Fruit fly (Drosophila melanogaster) whole organism, pupa: ENCODE measurements around the gene Mur2B.
A peak's percentile ranks its signal among the peaks of the same experiment; 100 is the strongest.

Experiments
- CG10348 ChIP-seq: fragments of 200-800 bp; sonication (Bioruptor generic); IDR thresholded peaks from 2 replicates; pipeline ENCODE4 v1.3.6; 2022; ENCODE audit warnings: missing biosample characterization, missing genetic modification characterization
- CG12605 ChIP-seq: fragments of 200-800 bp; sonication (Bioruptor generic); IDR thresholded peaks from 2 replicates; pipeline ENCODE4 v1.3.6; 2022; ENCODE audit warnings: missing biosample characterization, missing genetic modification characterization
- CG13204 ChIP-seq: fragments of 200-800 bp; sonication (Bioruptor generic); optimal IDR thresholded peaks from 2 replicates; lab custom pipeline; 2018; ENCODE audit warnings: missing biosample characterization, mild to moderate bottlenecking, missing genetic modification characterization, moderate library complexity
- CG14655 ChIP-seq: fragments of 200-800 bp; sonication (Bioruptor generic); optimal IDR thresholded peaks from 3 replicates; lab custom pipeline; 2017; ENCODE audit warnings: mild to moderate bottlenecking, missing biosample characterization, missing genetic modification reagents, missing genetic modification characterization
- CG15710 ChIP-seq: fragments of 200-800 bp; sonication (Bioruptor generic); optimal IDR thresholded peaks from 2 replicates; lab custom pipeline; 2018; ENCODE audit warnings: missing biosample characterization, mild to moderate bottlenecking, missing genetic modification characterization, moderate library complexity
- CG17806 ChIP-seq: fragments of 200-800 bp; sonication (Bioruptor generic); optimal IDR thresholded peaks from 2 replicates; lab custom pipeline; 2018; ENCODE audit warnings: missing biosample characterization, mild to moderate bottlenecking, missing genetic modification characterization, moderate library complexity
- CG32121 ChIP-seq: fragments of 200-800 bp; sonication (Bioruptor generic); IDR thresholded peaks from 2 replicates; pipeline ENCODE4 v1.3.6; 2022; ENCODE audit warnings: missing biosample characterization, missing genetic modification characterization
- CG34367 ChIP-seq: fragments of 200-800 bp; sonication (Bioruptor generic); optimal IDR thresholded peaks from 2 replicates; lab custom pipeline; 2018; ENCODE audit warnings: missing biosample characterization, mild to moderate bottlenecking, missing genetic modification characterization
- CG4496 ChIP-seq: fragments of 200-800 bp; sonication (Bioruptor generic); IDR thresholded peaks from 3 replicates; pipeline ENCODE4 v1.3.6; 2022; ENCODE audit warnings: missing biosample characterization, missing genetic modification characterization
- CG8159 ChIP-seq: fragments of 200-800 bp; sonication (Bioruptor generic); optimal IDR thresholded peaks from 3 replicates; lab custom pipeline; 2018; ENCODE audit warnings: missing biosample characterization, mild to moderate bottlenecking, missing genetic modification characterization, moderate library complexity
- CG8301 ChIP-seq: fragments of 200-800 bp; sonication (Bioruptor generic); optimal IDR thresholded peaks from 2 replicates; lab custom pipeline; 2018; ENCODE audit warnings: missing biosample characterization, mild to moderate bottlenecking, missing genetic modification characterization
- CG9948 ChIP-seq: fragments of 200-800 bp; sonication (Bioruptor generic); optimal IDR thresholded peaks from 2 replicates; lab custom pipeline; 2018; ENCODE audit warnings: missing biosample characterization, mild to moderate bottlenecking, missing genetic modification characterization, moderate library complexity
- D1 ChIP-seq: fragments of 200-800 bp; sonication (Bioruptor generic); optimal IDR thresholded peaks from 2 replicates; lab custom pipeline; 2018; ENCODE audit warnings: missing biosample characterization, mild to moderate bottlenecking, missing genetic modification characterization, moderate library complexity
- EcR ChIP-seq: fragments of 200-800 bp; sonication (Bioruptor generic); optimal IDR thresholded peaks from 3 replicates; lab custom pipeline; 2019; ENCODE audit warnings: missing biosample characterization, missing genetic modification characterization, mild to moderate bottlenecking, moderate library complexity, missing genetic modification reagents
- Ets98B ChIP-seq: fragments of 200-800 bp; sonication (Bioruptor generic); IDR thresholded peaks from 2 replicates; pipeline ENCODE4 v1.3.6; 2022; ENCODE audit warnings: missing biosample characterization, missing genetic modification characterization
- Pif1A ChIP-seq: fragments of 200-800 bp; sonication (Bioruptor generic); optimal IDR thresholded peaks from 3 replicates; lab custom pipeline; 2016; ENCODE audit warnings: missing biosample characterization, missing genetic modification characterization
- Pif1B ChIP-seq: fragments of 200-800 bp; sonication (Bioruptor generic); optimal IDR thresholded peaks from 3 replicates; lab custom pipeline; 2016; ENCODE audit warnings: missing biosample characterization, missing genetic modification characterization
- Snoo ChIP-seq: fragments of 200-800 bp; sonication (Bioruptor generic); optimal IDR thresholded peaks from 3 replicates; lab custom pipeline; 2017; ENCODE audit warnings: missing biosample characterization, mild to moderate bottlenecking, missing genetic modification characterization, inconsistent platforms
- fd96Ca ChIP-seq: fragments of 200-800 bp; sonication (Bioruptor generic); IDR thresholded peaks from 3 replicates; pipeline ENCODE4 v1.3.6; 2022; ENCODE audit warnings: missing biosample characterization, missing genetic modification characterization
- gl ChIP-seq: fragments of 200-800 bp; sonication (Bioruptor generic); optimal IDR thresholded peaks from 2 replicates; lab custom pipeline; 2018; ENCODE audit warnings: missing biosample characterization, mild to moderate bottlenecking, missing genetic modification characterization
- rn ChIP-seq: fragments of 200-800 bp; sonication (Bioruptor generic); IDR thresholded peaks from 2 replicates; pipeline ENCODE4 v1.3.6; 2022; ENCODE audit warnings: missing biosample characterization, missing genetic modification characterization

Mur2B gene

DNA sequence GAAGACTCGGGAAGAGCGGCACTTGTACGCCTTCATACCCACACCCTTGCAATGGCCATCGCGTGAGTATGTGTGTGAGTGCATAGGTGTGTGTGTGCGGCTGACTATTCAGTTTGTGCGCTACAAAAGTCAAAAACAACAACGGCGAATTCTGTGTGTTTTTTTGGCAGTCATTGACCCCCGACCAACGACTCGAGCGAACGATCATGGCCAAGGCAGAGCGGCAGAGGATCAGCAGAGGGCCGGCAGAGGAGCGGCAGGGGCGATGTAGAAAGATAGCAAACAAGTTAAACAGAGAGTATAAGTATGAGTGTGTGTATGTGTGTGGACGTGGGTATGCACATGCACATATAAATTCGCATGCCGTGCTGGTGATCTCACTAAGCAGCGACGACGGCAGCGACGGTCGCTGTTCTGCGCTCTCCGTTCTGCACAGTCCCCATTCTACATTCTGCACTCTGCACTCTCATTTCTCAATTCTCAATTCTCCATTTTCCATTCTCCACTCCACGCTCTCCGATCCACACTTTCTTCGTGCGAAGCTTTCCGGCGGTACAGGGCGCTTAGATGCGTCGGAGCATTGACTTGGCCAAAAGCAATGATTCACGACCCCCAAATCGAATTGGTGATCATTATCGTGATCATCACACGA is 90.2 kb downstream of the Mur2B start:
- TF ChIP-seq CG13204 (GFP tag; lab: Kevin White, UChicago) (peak; percentile 70), CG8301 (no peak), EcR (GFP tag; lab: Kevin White, UChicago) (peak; percentile 87), Pif1A (GFP tag; lab: Kevin White, UChicago) (no peak), CG4496 (peak; percentile 26; the same call in 2 of the 3 replicates)

DNA sequence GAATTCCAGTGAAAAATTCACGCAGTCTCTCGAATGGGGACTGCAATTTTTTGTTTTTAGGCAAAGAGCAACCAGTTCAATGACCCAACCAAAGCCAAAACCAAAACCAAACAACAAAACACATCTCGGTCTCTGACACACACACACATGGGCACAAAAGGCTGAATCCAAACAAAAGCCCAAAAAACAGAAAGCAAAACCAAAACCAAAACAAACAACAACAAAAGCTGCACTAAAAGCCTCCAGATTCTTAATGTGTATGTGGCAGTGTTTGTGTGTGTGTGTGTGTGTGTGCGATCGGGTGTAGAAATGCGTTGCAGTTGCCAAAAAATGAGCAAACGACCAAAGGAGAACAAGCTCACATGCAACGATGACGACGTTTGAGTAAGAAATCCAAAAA is 91.5 kb downstream of the Mur2B start:
- no peak for TF ChIP-seq CG32121
- no peak for TF ChIP-seq Ets98B (GFP tag; lab: Robert Waterston, UW)
- TF ChIP-seq CG4496 = no peak
- no peak for TF ChIP-seq CG13204 (GFP tag; lab: Kevin White, UChicago)
- no peak for TF ChIP-seq CG12605 (GFP tag; lab: Robert Waterston, UW)
- no peak for TF ChIP-seq CG17806
- TF ChIP-seq CG9948 (tag; lab: Kevin White, UChicago) = no peak
- TF ChIP-seq gl (tag; lab: Kevin White, UChicago) = no peak
- TF ChIP-seq fd96Ca (GFP tag; lab: Robert Waterston, UW) = no peak
- TF ChIP-seq CG8301 = no peak
- TF ChIP-seq CG8159 (tag; lab: Kevin White, UChicago) = no peak
- TF ChIP-seq CG10348 (GFP tag; lab: Robert Waterston, UW) = no peak
- TF ChIP-seq CG15710 (tag; lab: Kevin White, UChicago) = no peak
- TF ChIP-seq Pif1A (GFP tag; lab: Kevin White, UChicago) = no peak
- TF ChIP-seq EcR (GFP tag; lab: Kevin White, UChicago) = no peak

DNA sequence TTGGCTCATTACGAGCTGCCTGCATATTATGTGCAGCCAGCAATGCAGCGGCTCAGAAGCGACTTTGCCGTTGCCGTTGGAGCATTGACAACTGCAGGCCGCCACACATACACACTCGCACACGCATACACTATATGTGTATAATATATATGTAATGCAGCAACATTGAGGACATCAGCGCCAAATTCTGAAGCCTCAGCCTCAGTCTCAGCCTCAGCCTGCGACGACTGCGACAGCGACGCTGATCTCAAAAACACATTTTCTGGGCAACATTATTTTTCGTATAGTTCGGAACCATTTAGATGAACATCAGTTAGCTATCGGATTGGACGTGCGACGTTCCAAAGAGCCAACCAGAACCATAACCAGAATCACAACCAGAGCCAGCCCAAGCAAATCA is 93.8 kb downstream of the Mur2B start, which contains the start of gene br:
Gene br, plus strand, starts transcription at position 301 of the 400 bp plus-strand sequence.
- TF ChIP-seq Snoo = no peak
- TF ChIP-seq CG17806 = no peak
- no peak for TF ChIP-seq CG12605 (GFP tag; lab: Robert Waterston, UW)
- TF ChIP-seq Pif1B (GFP tag; lab: Kevin White, UChicago) = no peak

DNA sequence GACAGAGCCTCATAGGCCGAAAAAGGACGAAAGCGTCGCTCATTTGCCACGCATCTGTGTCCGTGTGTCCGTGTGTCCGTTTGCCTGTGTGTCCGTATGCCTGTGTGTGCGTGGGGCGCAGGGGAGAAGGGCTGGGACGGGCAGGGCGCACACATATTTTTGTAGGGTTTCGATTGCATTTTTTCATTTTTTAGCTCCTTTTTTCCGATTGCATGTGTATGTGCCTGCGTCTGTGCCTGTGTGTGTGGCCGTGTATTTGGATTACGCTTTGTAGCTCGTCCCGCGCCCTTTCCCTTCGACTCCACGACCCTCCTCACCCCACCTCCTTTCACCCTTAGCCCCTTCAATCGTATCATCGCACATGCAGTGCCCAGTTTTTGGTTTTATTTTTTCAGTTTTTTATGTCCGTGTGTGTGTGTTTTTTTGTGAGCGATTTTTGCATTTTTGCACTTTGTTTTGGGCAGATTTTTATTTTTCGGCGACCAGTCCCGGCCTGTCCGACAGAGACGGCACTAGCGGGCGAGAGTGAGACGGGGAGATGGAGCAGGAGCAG is 94.4 kb downstream of the Mur2B start:
- TF ChIP-seq CG32121 (no peak), Snoo (peak; percentile 77), gl (tag; lab: Kevin White, UChicago) (no peak), CG9948 (tag; lab: Kevin White, UChicago) (no peak), EcR (GFP tag; lab: Kevin White, UChicago) (no peak)

DNA sequence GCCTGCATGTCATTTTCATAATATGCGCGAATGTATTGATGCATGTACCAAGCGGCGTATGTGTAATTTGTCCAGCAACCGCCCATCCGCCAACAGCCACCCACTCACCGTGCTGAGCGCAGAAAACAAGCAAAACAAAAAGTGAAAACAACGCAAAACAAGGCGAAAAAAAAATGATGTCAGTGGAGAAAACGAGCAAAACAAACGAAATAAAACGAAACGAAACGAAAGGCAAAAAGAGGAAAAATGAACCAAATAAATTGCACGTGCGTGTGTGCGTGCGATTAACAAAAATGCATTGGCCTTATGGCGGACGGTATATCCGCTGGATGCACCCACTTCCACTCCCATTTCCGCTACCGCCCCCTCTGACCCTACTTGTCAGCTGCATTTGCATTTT is 98.3 kb downstream of the Mur2B start:
- TF ChIP-seq Pif1A (GFP tag; lab: Kevin White, UChicago) = peak; percentile 29
- peak; percentile 31 for TF ChIP-seq CG8159 (tag; lab: Kevin White, UChicago)
- peak; percentile 20 for TF ChIP-seq Snoo
- TF ChIP-seq rn (GFP tag; lab: Robert Waterston, UW) = no peak
- 0 out of 3 replicates have a peak, but pooled peaks have one; percentile 38 for TF ChIP-seq CG4496

DNA sequence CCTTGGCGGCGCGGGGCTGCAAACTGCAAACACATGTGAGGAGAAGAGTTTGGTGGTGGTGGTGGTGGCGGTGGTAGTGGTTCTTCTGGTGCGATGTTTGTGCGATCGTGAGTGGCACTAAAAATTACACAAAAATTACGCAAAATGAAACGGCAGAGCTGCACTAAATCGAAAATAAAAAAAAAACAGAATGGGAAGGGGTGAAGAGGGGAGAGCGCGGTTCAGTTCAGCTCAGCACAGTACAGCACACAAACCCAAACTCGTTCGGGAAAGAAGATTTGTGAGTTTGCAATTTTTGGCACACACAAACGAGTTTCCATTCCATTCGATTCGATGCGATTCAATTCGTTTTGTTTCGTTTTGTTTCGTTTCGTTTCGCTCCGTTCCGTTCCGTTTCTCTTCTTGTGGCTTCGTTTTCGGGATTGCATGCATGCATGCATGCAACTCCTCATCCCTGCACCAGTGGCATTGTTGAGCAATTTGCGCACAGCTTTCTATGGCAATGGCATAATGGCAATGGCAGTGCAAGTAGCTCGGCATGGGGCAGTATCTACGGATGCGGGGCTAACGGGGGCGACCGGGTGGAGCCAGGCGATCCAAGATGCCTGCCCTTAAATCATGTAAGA is 101.9 kb downstream of the Mur2B start:
- no peak for TF ChIP-seq D1 (tag; lab: Kevin White, UChicago)
- TF ChIP-seq Pif1B (GFP tag; lab: Kevin White, UChicago) = peak; percentile 13
- no peak for TF ChIP-seq CG9948 (tag; lab: Kevin White, UChicago)
- peak; percentile 80 for TF ChIP-seq CG4496
- no peak for TF ChIP-seq Pif1A (GFP tag; lab: Kevin White, UChicago)
- TF ChIP-seq Ets98B (GFP tag; lab: Robert Waterston, UW) = no peak
- TF ChIP-seq, all 21 proteins: peak for 2

DNA sequence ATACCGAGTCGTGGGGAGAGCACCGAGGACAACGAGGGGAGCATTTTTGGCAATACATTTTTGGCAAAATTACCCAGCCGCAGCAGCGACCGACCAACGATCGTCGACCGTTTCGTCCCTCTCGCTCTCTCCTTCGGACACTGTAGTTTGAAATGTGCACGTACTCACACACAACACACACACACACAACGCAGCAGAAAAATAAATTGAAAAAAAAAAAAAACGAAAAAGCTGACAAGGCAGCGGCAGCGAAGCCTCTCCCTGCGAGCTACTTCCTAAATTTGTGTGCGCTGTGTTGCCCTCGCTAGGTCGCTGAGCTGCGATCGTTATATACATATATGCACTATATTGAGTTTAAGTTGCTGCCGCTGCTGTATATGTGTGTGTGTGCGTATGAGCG is 102.7 kb downstream of the Mur2B start:
- TF ChIP-seq gl (tag; lab: Kevin White, UChicago) = no peak
- no peak for TF ChIP-seq CG15710 (tag; lab: Kevin White, UChicago)
- TF ChIP-seq Ets98B (GFP tag; lab: Robert Waterston, UW) = no peak
- no peak for TF ChIP-seq fd96Ca (GFP tag; lab: Robert Waterston, UW)
- no peak for TF ChIP-seq CG12605 (GFP tag; lab: Robert Waterston, UW)
- TF ChIP-seq CG8159 (tag; lab: Kevin White, UChicago) = no peak
- TF ChIP-seq CG32121 = no peak
- TF ChIP-seq CG14655 (GFP tag; lab: Kevin White, UChicago) = no peak
- no peak for TF ChIP-seq D1 (tag; lab: Kevin White, UChicago)
- no peak for TF ChIP-seq CG10348 (GFP tag; lab: Robert Waterston, UW)
- TF ChIP-seq rn (GFP tag; lab: Robert Waterston, UW) = no peak
- no peak for TF ChIP-seq Pif1B (GFP tag; lab: Kevin White, UChicago)
- no peak for TF ChIP-seq EcR (GFP tag; lab: Kevin White, UChicago)
- no peak for TF ChIP-seq CG9948 (tag; lab: Kevin White, UChicago)
- no peak for TF ChIP-seq CG8301
- TF ChIP-seq CG13204 (GFP tag; lab: Kevin White, UChicago) = no peak
- TF ChIP-seq CG17806 = no peak
- no peak for TF ChIP-seq CG34367 (tag; lab: Kevin White, UChicago)
- no peak for TF ChIP-seq Snoo
- TF ChIP-seq Pif1A (GFP tag; lab: Kevin White, UChicago) = no peak
